Fruit fly (Drosophila melanogaster) whole organism, embryonic: ENCODE measurements around the gene Coq5.

ENCODE experiments used
- Adf1 ChIP-seq: fragments of 200-800 bp; sonication (Bioruptor generic); IDR thresholded peaks from 2 replicates; pipeline ENCODE4 v1.3.6; 2022; ENCODE audit warnings: missing biosample characterization, missing genetic modification characterization
- BEAF-32 ChIP-seq: fragments of 200-800 bp; sonication (Bioruptor generic); optimal IDR thresholded peaks from 3 replicates; lab custom pipeline; 2017; ENCODE audit warnings: missing biosample characterization, missing genetic modification characterization, mild to moderate bottlenecking, moderate library complexity, missing genetic modification reagents
- CG10979 ChIP-seq: fragments of 200-800 bp; sonication (Bioruptor generic); optimal IDR thresholded peaks from 2 replicates; lab custom pipeline; 2018; ENCODE audit warnings: missing biosample characterization, mild to moderate bottlenecking, missing genetic modification characterization, moderate library complexity
- CG11696 ChIP-seq: fragments of 200-800 bp; sonication (Bioruptor generic); IDR thresholded peaks from 2 replicates; pipeline ENCODE4 v1.3.6; 2022; ENCODE audit warnings: missing biosample characterization, missing genetic modification characterization
- CG12155 ChIP-seq: fragments of 200-800 bp; sonication (Bioruptor generic); optimal IDR thresholded peaks from 3 replicates; lab custom pipeline; 2016; ENCODE audit warnings: missing biosample characterization, missing genetic modification characterization
- CG12659 ChIP-seq: fragments of 200-800 bp; sonication (Bioruptor generic); optimal IDR thresholded peaks from 3 replicates; lab custom pipeline; 2017; ENCODE audit warnings: mild to moderate bottlenecking, missing biosample characterization, missing genetic modification reagents, missing genetic modification characterization
- CG12744 ChIP-seq: fragments of 200-800 bp; sonication (Bioruptor generic); optimal IDR thresholded peaks from 2 replicates; lab custom pipeline; 2016; ENCODE audit warnings: missing biosample characterization, missing genetic modification characterization
- CG14050 ChIP-seq: fragments of 200-800 bp; sonication (Bioruptor generic); IDR thresholded peaks from 3 replicates; pipeline ENCODE4 v1.3.6; 2022; ENCODE audit warnings: missing biosample characterization, missing genetic modification characterization
- CG15011 ChIP-seq: fragments of 200-800 bp; sonication (Bioruptor generic); optimal IDR thresholded peaks from 3 replicates; lab custom pipeline; 2018; ENCODE audit warnings: missing biosample characterization, mild to moderate bottlenecking, missing genetic modification characterization
- CG1832 ChIP-seq: fragments of 200-800 bp; sonication (Bioruptor generic); optimal IDR thresholded peaks from 2 replicates; lab custom pipeline; 2017; ENCODE audit warnings: missing biosample characterization, mild to moderate bottlenecking, missing genetic modification characterization, inconsistent platforms
- CG31224 ChIP-seq: fragments of 200-800 bp; sonication (Bioruptor generic); IDR thresholded peaks from 2 replicates; pipeline ENCODE4 v1.3.6; 2022; ENCODE audit warnings: missing biosample characterization, missing genetic modification characterization
- CG3407 ChIP-seq: fragments of 200-800 bp; sonication (Bioruptor generic); optimal IDR thresholded peaks from 2 replicates; lab custom pipeline; 2018; ENCODE audit warnings: missing biosample characterization, mild to moderate bottlenecking, missing genetic modification characterization
- CG3726 ChIP-seq: fragments of 200-800 bp; sonication (Bioruptor generic); IDR thresholded peaks from 3 replicates; pipeline ENCODE4, ENCODE4 v1.3.6; 2022; ENCODE audit warnings: missing biosample characterization, missing genetic modification characterization
- CG3838 ChIP-seq: fragments of 200-800 bp; sonication (Bioruptor generic); optimal IDR thresholded peaks from 3 replicates; lab custom pipeline; 2016; ENCODE audit warnings: missing biosample characterization, missing genetic modification characterization
- CG6272 ChIP-seq: fragments of 200-800 bp; sonication (Bioruptor generic); IDR thresholded peaks from 2 replicates; pipeline ENCODE4 v1.3.6; 2022; ENCODE audit warnings: missing biosample characterization, missing genetic modification characterization
- CG6654 ChIP-seq: fragments of 200-800 bp; sonication (Bioruptor generic); optimal IDR thresholded peaks from 2 replicates; lab custom pipeline; 2017; ENCODE audit warnings: missing biosample characterization, mild to moderate bottlenecking, missing genetic modification characterization
- CG6683 ChIP-seq: fragments of 200-800 bp; sonication (Bioruptor generic); optimal IDR thresholded peaks from 2 replicates; lab custom pipeline; 2017; ENCODE audit warnings: missing biosample characterization, mild to moderate bottlenecking, missing genetic modification characterization, missing genetic modification reagents
- CG7372 ChIP-seq: fragments of 200-800 bp; sonication (Bioruptor generic); IDR thresholded peaks from 2 replicates; pipeline ENCODE4 v1.3.6; 2022; ENCODE audit warnings: missing biosample characterization, missing genetic modification characterization
- CG7839 ChIP-seq: fragments of 200-800 bp; sonication (Bioruptor generic); optimal IDR thresholded peaks from 3 replicates; lab custom pipeline; 2018; ENCODE audit warnings: missing biosample characterization, mild to moderate bottlenecking, missing genetic modification characterization, moderate library complexity
- CG8924 ChIP-seq: fragments of 200-800 bp; optimal IDR thresholded peaks from 3 replicates; lab custom pipeline; 2019; ENCODE audit warnings: missing biosample characterization, mild to moderate bottlenecking, missing genetic modification characterization, moderate library complexity
- CoRest ChIP-seq: fragments of 200-800 bp; sonication (Bioruptor generic); optimal IDR thresholded peaks from 3 replicates; lab custom pipeline; 2018; ENCODE audit warnings: missing biosample characterization, mild to moderate bottlenecking, missing genetic modification characterization, moderate library complexity
- Dad ChIP-seq: fragments of 200-800 bp; sonication (Bioruptor generic); optimal IDR thresholded peaks from 3 replicates; lab custom pipeline; 2016; ENCODE audit warnings: missing biosample characterization, missing genetic modification characterization
- Dbx ChIP-seq: fragments of 200-800 bp; sonication (Bioruptor generic); IDR thresholded peaks from 3 replicates; pipeline ENCODE4 v1.3.6; 2022; ENCODE audit warnings: missing biosample characterization, missing genetic modification characterization
- Deaf1 ChIP-seq: fragments of 200-800 bp; optimal IDR thresholded peaks from 3 replicates; lab custom pipeline; 2019; ENCODE audit warnings: missing biosample characterization, mild to moderate bottlenecking, missing genetic modification characterization, moderate library complexity
- Doc2 ChIP-seq: fragments of 200-800 bp; sonication (Bioruptor generic); IDR thresholded peaks from 2 replicates; pipeline ENCODE4 v1.3.6; 2022; ENCODE audit warnings: missing biosample characterization, missing genetic modification characterization
- Fer2 ChIP-seq: fragments of 200-800 bp; sonication (Bioruptor generic); optimal IDR thresholded peaks from 2 replicates; lab custom pipeline; 2018; ENCODE audit warnings: missing biosample characterization, mild to moderate bottlenecking, missing genetic modification characterization, moderate library complexity
- HHEX ChIP-seq: fragments of 200-800 bp; sonication (Bioruptor generic); optimal IDR thresholded peaks from 3 replicates; lab custom pipeline; 2017; ENCODE audit warnings: missing biosample characterization, mild to moderate bottlenecking, missing genetic modification characterization, missing genetic modification reagents
- MBD-R2 ChIP-seq: fragments of 200-800 bp; sonication (Bioruptor generic); IDR thresholded peaks from 2 replicates; pipeline ENCODE4 v1.3.6; 2022; ENCODE audit warnings: missing biosample characterization, missing genetic modification characterization
- Oaz ChIP-seq: fragments of 200-800 bp; sonication (Bioruptor generic); IDR thresholded peaks from 2 replicates; pipeline ENCODE4 v1.3.6; 2022; ENCODE audit warnings: missing biosample characterization, missing genetic modification characterization
- Ptx1 ChIP-seq: fragments of 200-800 bp; sonication (Bioruptor generic); IDR thresholded peaks from 2 replicates; pipeline ENCODE4 v1.3.6; 2022; ENCODE audit warnings: missing biosample characterization, missing genetic modification characterization
- Sox100B ChIP-seq: fragments of 200-800 bp; sonication (Bioruptor generic); optimal IDR thresholded peaks from 3 replicates; lab custom pipeline; 2018; ENCODE audit warnings: missing biosample characterization, mild to moderate bottlenecking, missing genetic modification characterization
- Spps ChIP-seq: fragments of 200-800 bp; sonication (Bioruptor generic); optimal IDR thresholded peaks from 2 replicates; lab custom pipeline; 2018; ENCODE audit warnings: missing biosample characterization, mild to moderate bottlenecking, missing genetic modification characterization
- Stat92E ChIP-seq, 3 experiments: fragments of >200 bp in 2 of 3; fragments of 200-800 bp in 1 of 3; sonication (Bioruptor generic) in 1 of 3; optimal IDR thresholded peaks; 2 replicates each; lab custom pipeline; 2017 to 2019; ENCODE audit warnings: missing biosample characterization in 3 of 3, missing genetic modification characterization in 3 of 3, mild to moderate bottlenecking in 1 of 3, moderate library complexity in 1 of 3
- Xbp1 ChIP-seq: fragments of 200-800 bp; sonication (Bioruptor generic); optimal IDR thresholded peaks from 3 replicates; lab custom pipeline; 2016; ENCODE audit warnings: missing biosample characterization, mild to moderate bottlenecking, missing genetic modification characterization
- abd-A ChIP-seq: fragments of 200-800 bp; sonication (Bioruptor generic); optimal IDR thresholded peaks from 3 replicates; lab custom pipeline; 2019; ENCODE audit warnings: missing biosample characterization, mild to moderate bottlenecking, missing genetic modification characterization, moderate library complexity
- amos ChIP-seq: fragments of 200-800 bp; sonication (Bioruptor generic); IDR thresholded peaks from 2 replicates; pipeline ENCODE4 v1.3.6; 2022; ENCODE audit warnings: missing biosample characterization, missing genetic modification characterization; ENCODE audit not compliant: partially characterized antibody
- aop ChIP-seq: fragments of 200-800 bp; sonication (Bioruptor generic); IDR thresholded peaks from 2 replicates; pipeline ENCODE4 v1.3.6; 2022; ENCODE audit warnings: missing biosample characterization, missing genetic modification characterization
- ap ChIP-seq: fragments of 200-800 bp; sonication (Bioruptor generic); IDR thresholded peaks from 2 replicates; pipeline ENCODE4 v1.3.6; 2022; ENCODE audit warnings: missing biosample characterization, missing genetic modification characterization
- btn ChIP-seq: fragments of 200-800 bp; sonication (Bioruptor generic); optimal IDR thresholded peaks from 2 replicates; lab custom pipeline; 2016; ENCODE audit warnings: missing biosample characterization, missing genetic modification characterization
- chinmo ChIP-seq: fragments of 200-800 bp; sonication (Bioruptor generic); IDR thresholded peaks from 4 replicates; pipeline ENCODE4 v1.3.6; 2022; ENCODE audit warnings: missing biosample characterization, missing genetic modification characterization; ENCODE audit not compliant: partially characterized antibody
- crol ChIP-seq: fragments of 200-800 bp; sonication (Bioruptor generic); IDR thresholded peaks from 2 replicates; pipeline ENCODE4 v1.3.6; 2022; ENCODE audit warnings: missing biosample characterization, missing genetic modification characterization
- dmrt11E ChIP-seq: fragments of 200-800 bp; sonication (Bioruptor generic); optimal IDR thresholded peaks from 3 replicates; lab custom pipeline; 2018; ENCODE audit warnings: missing biosample characterization, mild to moderate bottlenecking, missing genetic modification characterization, moderate library complexity
- grau ChIP-seq: fragments of 200-800 bp; optimal IDR thresholded peaks from 3 replicates; lab custom pipeline; 2019; ENCODE audit warnings: missing biosample characterization, mild to moderate bottlenecking, missing genetic modification characterization, moderate library complexity
- nau ChIP-seq: fragments of 200-800 bp; sonication (Bioruptor generic); optimal IDR thresholded peaks from 3 replicates; lab custom pipeline; 2017; ENCODE audit warnings: missing biosample characterization, mild to moderate bottlenecking, missing genetic modification characterization, missing genetic modification reagents
- ranshi ChIP-seq: fragments of 200-800 bp; sonication (Bioruptor generic); IDR thresholded peaks from 2 replicates; pipeline ENCODE4 v1.3.6; 2022; ENCODE audit warnings: missing biosample characterization, missing genetic modification characterization
- shn ChIP-seq: fragments of 200-800 bp; sonication (Bioruptor generic); optimal IDR thresholded peaks from 3 replicates; lab custom pipeline; 2016; ENCODE audit warnings: missing biosample characterization, missing genetic modification characterization
- sim ChIP-seq: fragments of 200-800 bp; sonication (Bioruptor generic); IDR thresholded peaks from 2 replicates; pipeline ENCODE4 v1.3.6; 2022; ENCODE audit warnings: missing biosample characterization, missing genetic modification characterization
- sqz ChIP-seq: fragments of 200-800 bp; sonication (Bioruptor generic); optimal IDR thresholded peaks from 3 replicates; lab custom pipeline; 2018; ENCODE audit warnings: missing biosample characterization, mild to moderate bottlenecking, missing genetic modification characterization
- tap ChIP-seq: fragments of 200-800 bp; optimal IDR thresholded peaks from 3 replicates; lab custom pipeline; 2019; ENCODE audit warnings: missing biosample characterization, mild to moderate bottlenecking, missing genetic modification characterization, moderate library complexity
- toy ChIP-seq: fragments of 200-800 bp; sonication (Bioruptor generic); IDR thresholded peaks from 2 replicates; pipeline ENCODE4 v1.3.6; 2022; ENCODE audit warnings: missing biosample characterization, missing genetic modification characterization
- unc-4 ChIP-seq: fragments of 200-800 bp; sonication (Bioruptor generic); IDR thresholded peaks from 2 replicates; pipeline ENCODE4 v1.3.6; 2022; ENCODE audit warnings: missing biosample characterization, missing genetic modification characterization; ENCODE audit not compliant: partially characterized antibody
- usp ChIP-seq: fragments of >200 bp; optimal IDR thresholded peaks from 2 replicates; lab custom pipeline; 2017; ENCODE audit warnings: missing biosample characterization, missing genetic modification characterization

Coq5 gene

dm6 chrX:13208554-13208953 is 14.2 kb upstream of the Coq5 start:
- TF ChIP-seq dmrt11E (tag; lab: Kevin White, UChicago) (no peak), tap (tag; lab: Kevin White, UChicago) (no peak), shn (GFP tag; lab: Kevin White, UChicago) (no peak), CG6683 (GFP tag; lab: Kevin White, UChicago) (no peak), amos (GFP tag; lab: Robert Waterston, UW) (no peak), CG3407 (GFP tag; lab: Kevin White, UChicago) (no peak), Stat92E (GFP tag; optimal IDR thresholded peaks at IDR 0.05; lab: Kevin White, UChicago) (no peak), CG6272 (GFP tag; lab: Robert Waterston, UW) (no peak), CG3838 (GFP tag; lab: Kevin White, UChicago) (no peak), unc-4 (GFP tag; lab: Robert Waterston, UW) (no peak), CG12744 (GFP tag; lab: Kevin White, UChicago) (no peak), Adf1 (GFP tag; lab: Robert Waterston, UW) (no peak), CG1832 (GFP tag; lab: Kevin White, UChicago) (peak; percentile 33), CG3726 (GFP tag; lab: Robert Waterston, UW) (no peak), CG14050 (no peak), Fer2 (tag; lab: Kevin White, UChicago) (no peak), Deaf1 (tag; lab: Kevin White, UChicago) (no peak), Sox100B (no peak), sqz (GFP tag; lab: Kevin White, UChicago) (no peak), toy (GFP tag; lab: Robert Waterston, UW) (no peak), CG12659 (GFP tag; lab: Kevin White, UChicago) (no peak), Doc2 (GFP tag; lab: Robert Waterston, UW) (no peak), Oaz (GFP tag; lab: Robert Waterston, UW) (no peak), CG31224 (GFP tag; lab: Robert Waterston, UW) (no peak), Xbp1 (no peak), grau (tag; lab: Kevin White, UChicago) (no peak), CG15011 (no peak), ap (GFP tag; lab: Robert Waterston, UW) (no peak), aop (GFP tag; lab: Robert Waterston, UW) (no peak), CG6654 (no peak), Ptx1 (no peak), CG8924 (tag; lab: Kevin White, UChicago) (no peak), usp (no peak), CG12155 (GFP tag; lab: Kevin White, UChicago) (no peak), BEAF-32 (GFP tag; lab: Kevin White, UChicago) (no peak), chinmo (0 out of 4 replicates have a peak, but pooled peaks have one; percentile 50), sim (GFP tag; lab: Robert Waterston, UW) (no peak), MBD-R2 (GFP tag; lab: Robert Waterston, UW) (no peak), crol (GFP tag; lab: Robert Waterston, UW) (peak; percentile 90), btn (no peak), Dbx (GFP tag; lab: Robert Waterston, UW) (0 out of 3 replicates have a peak, but pooled peaks have one; percentile 12), Dad (no peak), CoRest (tag; lab: Kevin White, UChicago) (no peak), CG10979 (tag; lab: Kevin White, UChicago) (no peak), CG7372 (GFP tag; lab: Robert Waterston, UW) (no peak), ranshi (GFP tag; lab: Robert Waterston, UW) (no peak), CG7839 (tag; lab: Kevin White, UChicago) (no peak), CG11696 (GFP tag; lab: Robert Waterston, UW) (no peak), HHEX (GFP tag; lab: Kevin White, UChicago) (no peak), abd-A (tag; lab: Kevin White, UChicago) (peak; percentile 68), Spps (tag; lab: Kevin White, UChicago) (no peak), nau (no peak)
